Worm (Caenorhabditis elegans) whole organism, midembryonic: ENCODE results near the gene T08H10.3.

Experiments used
- T22C8.4 ChIP-seq: fragments of 200-800 bp; sonication (Bioruptor generic); IDR thresholded peaks from 2 replicates; pipeline ENCODE4 v1.3.6; 2022; ENCODE audit warnings: missing genetic modification characterization, missing compliant biosample characterization
- cog-1 ChIP-seq: sonication (generic microtip); optimal IDR thresholded peaks from 2 replicates; lab custom pipeline; 2016; ENCODE audit warnings: missing genetic modification characterization, missing compliant biosample characterization
- flt-1 ChIP-seq: fragments of 200-800 bp; sonication (Bioruptor generic); IDR thresholded peaks from 2 replicates; pipeline ENCODE4 v1.3.6; 2022; ENCODE audit warnings: missing genetic modification characterization, missing compliant biosample characterization
- med-1 ChIP-seq: sonication (generic microtip); optimal IDR thresholded peaks from 2 replicates; lab custom pipeline; 2017; ENCODE audit warnings: missing genetic modification characterization, mild to moderate bottlenecking, missing compliant biosample characterization, antibody characterized with exemption, missing genetic modification reagents; ENCODE audit not compliant: insufficient read depth
- ref-1 ChIP-seq: fragments of 200-800 bp; sonication (Bioruptor generic); conservative IDR thresholded peaks from 2 replicates; pipeline ENCODE4 v1.3.6; 2022; ENCODE audit warnings: missing genetic modification reagents, missing genetic modification characterization, missing compliant biosample characterization
- tab-1 ChIP-seq: fragments of 200-800 bp; sonication (Bioruptor generic); IDR thresholded peaks from 2 replicates; pipeline ENCODE4 v1.3.6; 2022; ENCODE audit warnings: missing genetic modification characterization, missing compliant biosample characterization
- ztf-23 ChIP-seq: fragments of 200-800 bp; sonication (Bioruptor generic); IDR thresholded peaks from 2 replicates; pipeline ENCODE4 v1.3.6; 2022; ENCODE audit warnings: missing genetic modification reagents, missing genetic modification characterization, missing compliant biosample characterization
- ztf-29 ChIP-seq: fragments of 200-800 bp; sonication (Bioruptor generic); IDR thresholded peaks from 2 replicates; pipeline ENCODE4 v1.3.6; 2022; ENCODE audit warnings: missing genetic modification reagents, missing genetic modification characterization, missing compliant biosample characterization

DNA sequence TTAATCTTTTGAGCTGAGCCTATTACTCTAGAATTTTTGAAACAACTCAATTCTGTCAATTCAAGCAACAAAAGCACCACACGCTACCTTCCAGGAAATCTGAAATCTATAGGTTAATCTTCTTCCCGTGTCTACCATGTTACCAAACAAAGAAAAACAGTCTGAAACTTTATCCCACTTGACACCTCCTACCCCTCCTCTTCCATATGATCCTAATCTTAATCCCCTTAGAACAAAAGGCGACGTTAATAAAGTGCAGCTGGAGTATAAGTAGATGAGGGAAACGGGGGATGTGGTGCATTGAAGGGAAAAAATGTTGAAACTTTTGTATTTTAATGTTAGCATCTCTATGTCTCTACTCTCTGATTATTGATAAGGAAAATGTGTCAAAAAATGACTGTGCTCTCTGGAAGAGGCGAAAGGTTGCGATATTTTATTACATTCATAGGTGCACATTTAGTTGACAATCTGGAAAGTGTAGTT, 25.0 kb downstream of the T08H10.3 start:
- TF ChIP-seq flt-1 (no peak), ref-1 (GFP tag; lab: Robert Waterston, UW) (no peak), ztf-23 (no peak), ztf-29 (GFP tag; lab: Robert Waterston, UW) (no peak), tab-1 (GFP tag; lab: Robert Waterston, UW) (no peak), cog-1 (tag; lab: Kevin White, UChicago) (no peak), T22C8.4 (no peak), med-1 (GFP tag; lab: Kevin White, UChicago) (no peak)
